Worm (Caenorhabditis elegans) whole organism, mixed stage, embryonic: ENCODE data around the gene Y22D7AR.2.

Experiments
- blmp-1 ChIP-seq: fragments of 150-350 bp; optimal IDR thresholded peaks from 2 replicates; lab custom pipeline; 2014; ENCODE audit warnings: missing biosample characterization, missing genetic modification characterization
- ceh-83 ChIP-seq: fragments of 200-800 bp; sonication (Bioruptor generic); optimal IDR thresholded peaks from 2 replicates; lab custom pipeline; 2018; ENCODE audit warnings: mild to moderate bottlenecking, missing genetic modification characterization, missing compliant biosample characterization
- cnd-1 ChIP-seq: fragments of 200-800 bp; sonication (Bioruptor generic); optimal IDR thresholded peaks from 2 replicates; lab custom pipeline; 2018; ENCODE audit warnings: mild to moderate bottlenecking, missing genetic modification characterization, missing compliant biosample characterization
- elt-1 ChIP-seq: sonication (generic microtip); optimal IDR thresholded peaks from 2 replicates; lab custom pipeline; 2017; ENCODE audit warnings: missing genetic modification characterization, mild to moderate bottlenecking, missing compliant biosample characterization, antibody characterized with exemption, moderate library complexity, borderline replicate concordance; ENCODE audit not compliant: insufficient read depth
- hlh-1 ChIP-seq: fragments of 150-350 bp; optimal IDR thresholded peaks from 2 replicates; lab custom pipeline; 2014; ENCODE audit warnings: missing biosample characterization, missing genetic modification reagents, missing genetic modification characterization
- lsy-2 ChIP-seq: fragments of 150-350 bp; optimal IDR thresholded peaks from 2 replicates; lab custom pipeline; 2014; ENCODE audit warnings: missing biosample characterization, missing genetic modification characterization
- nhr-12 ChIP-seq: fragments of 150-350 bp; optimal IDR thresholded peaks from 2 replicates; lab custom pipeline; 2014; ENCODE audit warnings: missing biosample characterization, missing genetic modification characterization
- nhr-28 ChIP-seq: fragments of 150-350 bp; optimal IDR thresholded peaks from 2 replicates; lab custom pipeline; 2014; ENCODE audit warnings: missing biosample characterization, missing genetic modification characterization
- pha-4 ChIP-seq: fragments of 150-350 bp; optimal IDR thresholded peaks from 2 replicates; lab custom pipeline; 2018; ENCODE audit warnings: missing biosample characterization, missing genetic modification reagents, missing genetic modification characterization
- unc-120 ChIP-seq: sonication (generic microtip); optimal IDR thresholded peaks from 2 replicates; lab custom pipeline; 2017; ENCODE audit warnings: missing genetic modification characterization, missing compliant biosample characterization; ENCODE audit not compliant: poor library complexity, severe bottlenecking
- unc-62 ChIP-seq: fragments of 150-350 bp; optimal IDR thresholded peaks from 2 replicates; lab custom pipeline; 2014; ENCODE audit warnings: missing biosample characterization, missing genetic modification reagents, missing genetic modification characterization
- ztf-11 ChIP-seq: fragments of 150-350 bp; optimal IDR thresholded peaks from 2 replicates; lab custom pipeline; 2014; ENCODE audit warnings: missing biosample characterization, missing genetic modification characterization

- no peak for TF ChIP-seq nhr-28 (tag; lab: Kevin White, UChicago)
- no peak for TF ChIP-seq unc-62 (GFP tag; lab: Kevin White, UChicago)
- no peak for TF ChIP-seq cnd-1 (tag; lab: Kevin White, UChicago)
- TF ChIP-seq nhr-12 (tag; lab: Kevin White, UChicago): no peak
- no peak for TF ChIP-seq ceh-83 (GFP tag; lab: Kevin White, UChicago)
- peak; percentile 27 for TF ChIP-seq unc-120 (tag; lab: Kevin White, UChicago)
- TF ChIP-seq blmp-1 (tag; lab: Kevin White, UChicago): no peak
- TF ChIP-seq pha-4: no peak
- TF ChIP-seq elt-1 (tag; lab: Kevin White, UChicago): no peak
- peak; percentile 47 for TF ChIP-seq hlh-1 (tag; lab: Kevin White, UChicago)
- no peak for TF ChIP-seq lsy-2 (tag; lab: Kevin White, UChicago)
- TF ChIP-seq ztf-11 (tag; lab: Kevin White, UChicago): no peak
These were observed 27.1 kb upstream of the Y22D7AR.2 start for ce11 chrIII:1678671-1679070.
